Worm (Caenorhabditis elegans) whole organism, L1 larva: ENCODE measurements around the gene srh-236.

Experiments used
- alr-1 ChIP-seq: fragments of 200-800 bp; sonication (Bioruptor generic); optimal IDR thresholded peaks from 2 replicates; lab custom pipeline; 2018; ENCODE audit warnings: borderline replicate concordance, mild to moderate bottlenecking, missing genetic modification characterization, missing compliant biosample characterization
- blmp-1 ChIP-seq: fragments of 150-350 bp; optimal IDR thresholded peaks from 2 replicates; lab custom pipeline; 2014; ENCODE audit warnings: missing biosample characterization, missing genetic modification characterization
- dsc-1 ChIP-seq: sonication (generic microtip); optimal IDR thresholded peaks from 2 replicates; lab custom pipeline; 2016; ENCODE audit warnings: mild to moderate bottlenecking, missing genetic modification characterization, missing compliant biosample characterization
- elt-2 ChIP-seq: sonication (generic microtip); optimal IDR thresholded peaks from 2 replicates; lab custom pipeline; 2016; ENCODE audit warnings: missing genetic modification characterization, mild to moderate bottlenecking, inconsistent platforms, missing compliant biosample characterization, missing genetic modification reagents
- jun-1 ChIP-seq: fragments of 150-350 bp; optimal IDR thresholded peaks from 2 replicates; lab custom pipeline; 2014; ENCODE audit warnings: missing biosample characterization, missing genetic modification reagents, missing genetic modification characterization
- lin-15B ChIP-seq: fragments of 150-350 bp; sonication (generic microtip); optimal IDR thresholded peaks from 3 replicates; lab custom pipeline; 2014; ENCODE audit warnings: missing biosample characterization, missing genetic modification characterization
- lin-35 ChIP-seq, 2 experiments: fragments of 150-350 bp; optimal IDR thresholded peaks; 2 replicates each; lab custom pipeline; 2014; ENCODE audit warnings: missing biosample characterization in 2 of 2, missing genetic modification characterization in 2 of 2, missing genetic modification reagents in 2 of 2
- sox-4 ChIP-seq: sonication (generic microtip); optimal IDR thresholded peaks from 2 replicates; lab custom pipeline; 2016; ENCODE audit warnings: missing genetic modification characterization, missing compliant biosample characterization
- unc-130 ChIP-seq: fragments of 150-350 bp; optimal IDR thresholded peaks from 2 replicates; lab custom pipeline; 2017; ENCODE audit warnings: missing biosample characterization, missing genetic modification characterization, inconsistent platforms
- vab-15 ChIP-seq: sonication (generic microtip); optimal IDR thresholded peaks from 2 replicates; lab custom pipeline; 2017; ENCODE audit warnings: missing genotype, mild to moderate bottlenecking, missing genetic modification characterization, missing compliant biosample characterization

DNA sequence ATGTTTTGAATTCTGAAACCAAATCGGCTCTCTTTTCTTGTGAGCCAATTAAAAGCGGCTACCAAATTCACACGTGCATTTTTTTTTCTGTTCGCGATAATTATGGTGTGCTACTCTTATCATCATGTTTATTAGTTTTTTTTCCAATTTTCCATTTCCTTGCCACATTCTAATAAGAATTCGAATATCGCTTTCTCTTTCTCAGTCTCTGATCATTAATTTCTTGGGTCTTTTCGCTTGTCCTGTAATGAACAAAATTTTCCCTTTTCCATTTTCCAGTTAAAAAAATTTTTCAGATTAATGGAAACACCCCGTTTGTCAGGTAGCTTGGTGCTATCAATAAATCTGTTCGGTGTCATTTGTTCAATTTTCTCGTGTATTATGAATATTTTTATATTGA, 40.3 kb downstream of the srh-236 start, which contains the start of gene srbc-26:
- no peak for TF ChIP-seq elt-2 (tag; lab: Kevin White, UChicago)
- no peak for TF ChIP-seq alr-1 (tag; lab: Kevin White, UChicago)
- TF ChIP-seq sox-4: no peak
- TF ChIP-seq unc-130 (tag; lab: Kevin White, UChicago): no peak
- no peak for TF ChIP-seq blmp-1 (tag; lab: Kevin White, UChicago)
- TF ChIP-seq dsc-1 (tag; lab: Kevin White, UChicago): no peak
- no peak for TF ChIP-seq jun-1 (tag; lab: Kevin White, UChicago)
- no peak for TF ChIP-seq lin-15B (tag; lab: Kevin White, UChicago)
- no peak for TF ChIP-seq vab-15 (tag; lab: Kevin White, UChicago)
- no peak for TF ChIP-seq lin-35 (GFP tag; optimal IDR thresholded peaks at IDR 0.05; lab: Kevin White, UChicago)
